Worm (Caenorhabditis elegans) whole organism, L4 larva: ENCODE results near the gene zyx-1.

ENCODE experiments used
- hlh-30 ChIP-seq: sonication (generic microtip); optimal IDR thresholded peaks from 2 replicates; lab custom pipeline; 2017; ENCODE audit warnings: antibody characterized with exemption, mild to moderate bottlenecking, missing genetic modification characterization, missing compliant biosample characterization; ENCODE audit not compliant: insufficient read depth
- hmg-1.1 ChIP-seq: fragments of 200-800 bp; sonication (Bioruptor generic); IDR thresholded peaks from 2 replicates; pipeline ENCODE4 v1.3.6; 2022; ENCODE audit warnings: missing genetic modification reagents, missing genetic modification characterization, missing compliant biosample characterization
- madf-9 ChIP-seq: fragments of 200-800 bp; sonication (Bioruptor generic); conservative IDR thresholded peaks from 2 replicates; pipeline ENCODE4 v1.3.6; 2022; ENCODE audit warnings: missing genetic modification reagents, missing genetic modification characterization, missing compliant biosample characterization
- nhr-77 ChIP-seq: fragments of 150-350 bp; optimal IDR thresholded peaks from 2 replicates; lab custom pipeline; 2014; ENCODE audit warnings: missing biosample characterization, missing genetic modification characterization

ce11 chrII:13030567-13031188, 26.0 kb upstream of the zyx-1 start:
- TF ChIP-seq hlh-30 (tag; lab: Kevin White, UChicago) (peak; percentile 57), madf-9 (GFP tag; lab: Robert Waterston, UW) (no peak), hmg-1.1 (GFP tag; lab: Robert Waterston, UW) (peak; percentile 35; the same call in 1 of the 2 replicates), nhr-77 (peak; percentile 57)
